Worm (Caenorhabditis elegans) whole organism, L1 larva: ENCODE results near the gene nrps-1.

Experiments used
- aha-1 ChIP-seq: fragments of 150-350 bp; optimal IDR thresholded peaks from 2 replicates; lab custom pipeline; 2014; ENCODE audit warnings: missing biosample characterization, missing genetic modification characterization
- ceh-63 ChIP-seq: fragments of 200-800 bp; sonication (Bioruptor generic); optimal IDR thresholded peaks from 2 replicates; lab custom pipeline; 2018; ENCODE audit warnings: mild to moderate bottlenecking, missing genetic modification characterization, missing compliant biosample characterization
- ceh-82 ChIP-seq, 3 experiments: fragments of 150-350 bp in 1 of 3; sonication (generic microtip) in 2 of 3; optimal IDR thresholded peaks; 2 replicates each; lab custom pipeline; 2014 to 2017; ENCODE audit warnings: missing biosample characterization in 3 of 3, missing genetic modification characterization in 3 of 3
- ceh-90 ChIP-seq: sonication (generic microtip); optimal IDR thresholded peaks from 2 replicates; lab custom pipeline; 2016; ENCODE audit warnings: missing genetic modification characterization, missing compliant biosample characterization
- dpl-1 ChIP-seq, 3 experiments: fragments of 150-350 bp in 2 of 3; sonication (generic microtip) in 1 of 3; optimal IDR thresholded peaks; 2 replicates each; lab custom pipeline; 2014 to 2017; ENCODE audit warnings: missing biosample characterization in 3 of 3, missing genetic modification characterization in 3 of 3, missing genetic modification reagents in 3 of 3
- efl-1 ChIP-seq, 4 experiments: fragments of 150-350 bp; optimal IDR thresholded peaks in 3 of 4; peaks in 1 of 4; 1 replicate in 1 of 4; 2 replicates in 3 of 4; lab custom pipeline; 2014; ENCODE audit warnings: missing biosample characterization in 2 of 4, missing genetic modification characterization in 2 of 4, missing genetic modification reagents in 2 of 4
- elt-2 ChIP-seq: sonication (generic microtip); optimal IDR thresholded peaks from 2 replicates; lab custom pipeline; 2016; ENCODE audit warnings: missing genetic modification characterization, mild to moderate bottlenecking, inconsistent platforms, missing compliant biosample characterization, missing genetic modification reagents
- ets-5 ChIP-seq: fragments of 200-800 bp; sonication (Bioruptor generic); IDR thresholded peaks from 2 replicates; pipeline ENCODE4 v1.3.6; 2022; ENCODE audit warnings: missing genetic modification characterization, missing compliant biosample characterization
- fkh-10 ChIP-seq: sonication (generic microtip); optimal IDR thresholded peaks from 2 replicates; lab custom pipeline; 2017; ENCODE audit warnings: missing biosample characterization, missing genetic modification reagents, missing genetic modification characterization
- hlh-17 ChIP-seq: fragments of 200-800 bp; sonication (Bioruptor generic); optimal IDR thresholded peaks from 2 replicates; lab custom pipeline; 2018; ENCODE audit warnings: missing genetic modification characterization, mild to moderate bottlenecking, missing compliant biosample characterization, moderate library complexity, borderline replicate concordance
- lin-13 ChIP-seq: fragments of 150-350 bp; optimal IDR thresholded peaks from 2 replicates; lab custom pipeline; 2014; ENCODE audit warnings: missing biosample characterization, missing genetic modification reagents, missing genetic modification characterization
- lin-15B ChIP-seq: fragments of 150-350 bp; sonication (generic microtip); optimal IDR thresholded peaks from 3 replicates; lab custom pipeline; 2014; ENCODE audit warnings: missing biosample characterization, missing genetic modification characterization
- lin-35 ChIP-seq, 2 experiments: fragments of 150-350 bp; optimal IDR thresholded peaks; 2 replicates each; lab custom pipeline; 2014; ENCODE audit warnings: missing biosample characterization in 2 of 2, missing genetic modification characterization in 2 of 2, missing genetic modification reagents in 2 of 2
- lir-3 ChIP-seq: sonication (generic microtip); optimal IDR thresholded peaks from 2 replicates; lab custom pipeline; 2016; ENCODE audit warnings: mild to moderate bottlenecking, missing genetic modification characterization, moderate library complexity, missing compliant biosample characterization; ENCODE audit not compliant: poor library complexity
- lsy-2 ChIP-seq, 2 experiments: fragments of 150-350 bp; optimal IDR thresholded peaks; 2 replicates each; lab custom pipeline; 2014; ENCODE audit warnings: missing biosample characterization in 2 of 2, missing genetic modification characterization in 2 of 2
- mab-9 ChIP-seq: fragments of 200-800 bp; sonication (Bioruptor generic); IDR thresholded peaks from 2 replicates; pipeline ENCODE4 v1.3.6; 2022; ENCODE audit warnings: missing genetic modification reagents, missing genetic modification characterization, missing compliant biosample characterization
- mdl-1 ChIP-seq, 2 experiments: fragments of 150-350 bp; optimal IDR thresholded peaks; 2 replicates each; lab custom pipeline; 2014 to 2017; ENCODE audit warnings: missing biosample characterization in 2 of 2, missing genetic modification characterization in 2 of 2, inconsistent platforms in 1 of 2
- mef-2 ChIP-seq: fragments of 150-350 bp; optimal IDR thresholded peaks from 2 replicates; lab custom pipeline; 2014; ENCODE audit warnings: missing biosample characterization, missing genetic modification characterization
- mep-1 ChIP-seq: fragments of 150-350 bp; optimal IDR thresholded peaks from 2 replicates; lab custom pipeline; 2014; ENCODE audit warnings: missing biosample characterization, missing genetic modification characterization
- nhr-11 ChIP-seq: fragments of 150-350 bp; optimal IDR thresholded peaks from 2 replicates; lab custom pipeline; 2014; ENCODE audit warnings: missing biosample characterization, missing genetic modification characterization
- nhr-12 ChIP-seq: sonication (generic microtip); optimal IDR thresholded peaks from 2 replicates; lab custom pipeline; 2017; ENCODE audit warnings: missing biosample characterization, missing genetic modification characterization
- nhr-19 ChIP-seq: fragments of 200-800 bp; sonication (Bioruptor generic); conservative IDR thresholded peaks from 2 replicates; pipeline ENCODE4 v1.3.6; 2022; ENCODE audit warnings: missing genetic modification characterization, missing compliant biosample characterization
- nhr-47 ChIP-seq: sonication (generic microtip); optimal IDR thresholded peaks from 2 replicates; lab custom pipeline; 2016; ENCODE audit warnings: mild to moderate bottlenecking, missing genetic modification characterization, moderate library complexity, missing compliant biosample characterization
- nhr-71 ChIP-seq: sonication (generic microtip); optimal IDR thresholded peaks from 2 replicates; lab custom pipeline; 2016; ENCODE audit warnings: mild to moderate bottlenecking, missing genetic modification characterization, moderate library complexity, missing compliant biosample characterization
- nhr-76 ChIP-seq: sonication (generic microtip); optimal IDR thresholded peaks from 2 replicates; lab custom pipeline; 2017; ENCODE audit warnings: missing biosample characterization, missing genetic modification characterization
- nhr-77 ChIP-seq: fragments of 150-350 bp; optimal IDR thresholded peaks from 2 replicates; lab custom pipeline; 2014; ENCODE audit warnings: missing biosample characterization, missing genetic modification characterization
- nhr-84 ChIP-seq: sonication (generic microtip); optimal IDR thresholded peaks from 2 replicates; lab custom pipeline; 2017; ENCODE audit warnings: missing biosample characterization, missing genetic modification characterization
- nhr-85 ChIP-seq: sonication (generic microtip); peaks from one replicate; lab custom pipeline; 2016; ENCODE audit warnings: missing genetic modification characterization, inconsistent platforms, missing compliant biosample characterization
- pag-3 ChIP-seq: sonication (generic microtip); optimal IDR thresholded peaks from 2 replicates; lab custom pipeline; 2017; ENCODE audit warnings: missing genetic modification characterization, mild to moderate bottlenecking, missing compliant biosample characterization, antibody characterized with exemption, borderline replicate concordance; ENCODE audit not compliant: insufficient read depth
- rnt-1 ChIP-seq: sonication (generic microtip); optimal IDR thresholded peaks from 2 replicates; lab custom pipeline; 2016; ENCODE audit warnings: mild to moderate bottlenecking, missing genetic modification characterization, moderate library complexity, missing compliant biosample characterization
- skn-1 ChIP-seq: fragments of 150-350 bp; optimal IDR thresholded peaks from 2 replicates; lab custom pipeline; 2014; ENCODE audit warnings: missing biosample characterization, missing genetic modification characterization
- sptf-1 ChIP-seq: fragments of 150-350 bp; optimal IDR thresholded peaks from 2 replicates; lab custom pipeline; 2014; ENCODE audit warnings: missing biosample characterization, missing genetic modification characterization
- swsn-7 ChIP-seq: sonication (generic microtip); optimal IDR thresholded peaks from 2 replicates; lab custom pipeline; 2016; ENCODE audit warnings: missing genetic modification characterization, missing compliant biosample characterization
- tbx-2 ChIP-seq: sonication (generic microtip); optimal IDR thresholded peaks from 2 replicates; lab custom pipeline; 2016; ENCODE audit warnings: missing genetic modification characterization, missing compliant biosample characterization
- tlp-1 ChIP-seq: fragments of 150-350 bp; optimal IDR thresholded peaks from 2 replicates; lab custom pipeline; 2014; ENCODE audit warnings: missing biosample characterization, missing genetic modification characterization
- unc-30 ChIP-seq: sonication (generic microtip); optimal IDR thresholded peaks from 2 replicates; lab custom pipeline; 2017; ENCODE audit warnings: missing biosample characterization, missing genetic modification characterization
- unc-86 ChIP-seq: sonication (generic microtip); optimal IDR thresholded peaks from 2 replicates; lab custom pipeline; 2016; ENCODE audit warnings: missing genetic modification characterization, missing compliant biosample characterization
- unc-98 ChIP-seq: fragments of 200-800 bp; sonication (Bioruptor generic); IDR thresholded peaks from 2 replicates; pipeline ENCODE4 v1.3.6; 2022; ENCODE audit warnings: missing genetic modification characterization, missing compliant biosample characterization
- vab-15 ChIP-seq: sonication (generic microtip); optimal IDR thresholded peaks from 2 replicates; lab custom pipeline; 2017; ENCODE audit warnings: missing genotype, mild to moderate bottlenecking, missing genetic modification characterization, missing compliant biosample characterization
- xbp-1 ChIP-seq: sonication (generic microtip); optimal IDR thresholded peaks from 2 replicates; lab custom pipeline; 2016; ENCODE audit warnings: missing genetic modification characterization, missing compliant biosample characterization
- zip-4 ChIP-seq: fragments of 200-800 bp; sonication (Bioruptor generic); optimal IDR thresholded peaks from 2 replicates; lab custom pipeline; 2018; ENCODE audit warnings: mild to moderate bottlenecking, missing genetic modification characterization, moderate library complexity, missing compliant biosample characterization

Gene nrps-1

DNA sequence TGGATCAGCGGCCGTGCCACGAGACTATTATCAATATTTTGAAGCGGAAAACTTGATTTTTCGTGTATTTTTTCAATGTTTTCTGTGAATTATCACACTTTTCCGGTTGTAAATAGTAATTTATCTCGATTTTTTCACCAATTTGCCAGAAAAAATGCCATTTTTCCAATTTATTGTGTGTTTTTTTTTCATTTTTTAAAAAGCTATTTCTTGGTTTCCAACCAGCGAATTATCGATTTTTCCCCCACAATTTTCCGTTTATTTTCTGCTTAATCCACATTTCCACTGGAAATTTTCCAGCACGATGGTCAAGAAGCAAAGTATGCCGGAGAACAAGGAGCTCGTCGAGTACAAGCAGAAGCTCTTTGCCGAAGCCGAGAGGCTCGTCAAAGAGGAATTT is 33.4 kb downstream of the nrps-1 start, which contains the start of gene psme-3:
psme-3 (plus strand) TSS at position 301 of the 400 bp plus-strand sequence.
- TF ChIP-seq efl-1 (optimal IDR thresholded peaks at IDR 0.05; lab: Kevin White, UChicago) = no peak
- peak in 1 of 2 experiments; percentile 78 for TF ChIP-seq efl-1 (GFP tag; optimal IDR thresholded peaks at IDR 0.05 in 1 of 2; lab: Kevin White, UChicago)
- no peak for TF ChIP-seq pag-3 (tag; lab: Kevin White, UChicago)

DNA sequence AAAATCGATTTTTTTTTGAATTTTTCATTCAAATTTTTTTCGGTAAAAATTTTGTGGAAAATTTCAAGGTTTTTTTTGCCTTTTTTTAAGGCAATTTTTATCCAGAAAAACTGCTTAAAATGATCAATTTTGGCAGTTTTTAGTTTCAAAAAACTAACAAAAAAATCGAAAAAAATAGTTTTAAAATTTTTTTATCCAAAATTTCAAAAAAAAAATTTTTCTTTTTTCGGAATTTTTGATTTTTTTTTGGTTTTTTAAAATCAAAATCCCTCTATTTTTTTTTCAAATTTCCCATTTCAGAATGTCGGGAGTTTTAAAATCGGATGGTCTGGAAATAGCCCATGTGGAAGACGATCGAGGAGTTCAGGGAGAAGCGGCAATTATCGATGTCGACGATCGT is 39.4 kb downstream of the nrps-1 start, which contains the start of gene Y66D12A.8:
Y66D12A.8 (plus strand) TSS at position 301 of the 400 bp plus-strand sequence.
- no peak for TF ChIP-seq lsy-2 (tag; optimal IDR thresholded peaks at IDR 0.05; lab: Kevin White, UChicago)
- no peak for TF ChIP-seq nhr-85 (tag; lab: Kevin White, UChicago)
- no peak for TF ChIP-seq lir-3 (tag; lab: Kevin White, UChicago)
- no peak for TF ChIP-seq efl-1 (optimal IDR thresholded peaks at IDR 0.05; lab: Kevin White, UChicago)
- no peak for TF ChIP-seq efl-1 (GFP tag; optimal IDR thresholded peaks at IDR 0.05 in 1 of 2; lab: Kevin White, UChicago)
- TF ChIP-seq pag-3 (tag; lab: Kevin White, UChicago) = no peak
- no peak for TF ChIP-seq zip-4 (GFP tag; lab: Kevin White, UChicago)

DNA sequence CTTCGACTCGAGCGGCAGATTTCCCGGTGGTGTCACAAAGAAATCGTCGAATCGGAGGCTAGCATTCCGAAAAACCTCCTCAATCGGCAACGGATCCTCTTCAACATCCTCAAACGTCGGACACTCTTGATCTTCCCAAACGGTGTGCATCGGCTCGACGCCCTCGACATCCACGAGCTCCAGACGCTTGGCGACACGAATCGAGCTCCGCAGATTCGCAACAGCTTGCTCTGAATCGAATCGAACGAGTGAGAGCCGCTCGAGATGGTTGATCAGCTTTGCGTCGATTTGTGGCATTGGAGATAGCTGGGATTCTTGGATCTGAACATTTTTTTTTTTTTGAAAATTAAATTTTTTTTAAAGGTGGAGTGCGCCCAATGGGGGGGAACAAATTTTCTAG is 44.9 kb downstream of the nrps-1 start:
- TF ChIP-seq ceh-90 (tag; lab: Kevin White, UChicago) (no peak), nhr-85 (tag; lab: Kevin White, UChicago) (peak; percentile 56), mab-9 (GFP tag; lab: Robert Waterston, UW) (0 out of 2 replicates have a peak, but pooled peaks have one; percentile 23)
- TF ChIP-seq, all 84 proteins: peak for 2

DNA sequence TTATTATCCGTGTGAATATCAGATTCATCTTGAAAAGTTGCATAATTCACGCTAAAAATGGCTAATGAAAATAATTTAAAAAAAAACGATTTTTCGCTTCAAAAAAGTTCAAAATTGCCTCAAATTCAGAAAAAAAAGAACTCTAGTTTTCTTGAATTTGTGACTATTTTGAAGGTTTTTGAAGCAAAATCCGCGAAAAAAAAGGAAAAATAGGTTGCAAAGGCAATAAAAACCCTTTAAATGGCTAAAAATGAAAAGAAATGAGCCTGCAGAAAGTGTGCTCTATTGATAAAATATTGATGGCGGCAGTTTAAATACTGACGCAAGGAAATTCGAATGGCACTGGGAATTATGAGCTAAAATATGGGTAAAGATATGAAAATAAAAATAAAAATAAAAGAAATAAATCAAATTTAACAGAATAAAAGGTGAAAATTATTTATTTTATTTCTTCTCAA is 46.0 kb downstream of the nrps-1 start, which contains the start of gene Y66D12A.7:
Y66D12A.7 (minus strand) TSS at position 51 of the 458 bp plus-strand sequence.
- TF ChIP-seq nhr-11 (tag; lab: Kevin White, UChicago) (no peak), tbx-2 (tag; lab: Kevin White, UChicago) (no peak), nhr-12 (tag; lab: Kevin White, UChicago) (no peak), lsy-2 (tag; optimal IDR thresholded peaks at IDR 0.05; lab: Kevin White, UChicago) (peak; percentile 17 to 68), vab-15 (tag; lab: Kevin White, UChicago) (no peak), mdl-1 (tag; optimal IDR thresholded peaks at IDR 0.05; lab: Kevin White, UChicago) (no peak), elt-2 (tag; lab: Kevin White, UChicago) (no peak), ets-5 (GFP tag; lab: Robert Waterston, UW) (no peak), swsn-7 (tag; lab: Kevin White, UChicago) (no peak), skn-1 (peak; percentile 30), lin-13 (GFP tag; lab: Kevin White, UChicago) (peak; percentile 15), nhr-84 (tag; lab: Kevin White, UChicago) (no peak), tlp-1 (tag; lab: Kevin White, UChicago) (no peak), rnt-1 (tag; lab: Kevin White, UChicago) (no peak), unc-98 (no peak), unc-30 (tag; lab: Kevin White, UChicago) (no peak), sptf-1 (tag; lab: Kevin White, UChicago) (no peak), fkh-10 (no peak), xbp-1 (tag; lab: Kevin White, UChicago) (peak; percentile 20), mep-1 (tag; lab: Kevin White, UChicago) (peak; percentile 47), mab-9 (GFP tag; lab: Robert Waterston, UW) (no peak), lin-15B (tag; lab: Kevin White, UChicago) (peak; percentile 53), aha-1 (no peak), nhr-19 (GFP tag; lab: Robert Waterston, UW) (peak; percentile 24; the same call in 1 of the 2 replicates), nhr-77 (no peak), ceh-90 (tag; lab: Kevin White, UChicago) (no peak), lin-35 (GFP tag; optimal IDR thresholded peaks at IDR 0.05; lab: Kevin White, UChicago) (peak; percentile 86 to 94), mef-2 (tag; lab: Kevin White, UChicago) (no peak), nhr-76 (tag; lab: Kevin White, UChicago) (no peak), nhr-71 (tag; lab: Kevin White, UChicago) (no peak), dpl-1 (GFP tag; optimal IDR thresholded peaks at IDR 0.05; lab: Kevin White, UChicago) (peak; percentile 81 to 90 (median 86)), nhr-47 (tag; lab: Kevin White, UChicago) (peak; percentile 31), ceh-63 (no peak), hlh-17 (no peak), efl-1 (optimal IDR thresholded peaks at IDR 0.05; lab: Kevin White, UChicago) (peak; percentile 60 to 91), efl-1 (GFP tag; optimal IDR thresholded peaks at IDR 0.05 in 1 of 2; lab: Kevin White, UChicago) (peak; percentile 89 to 99), unc-86 (no peak), ceh-82 (tag; optimal IDR thresholded peaks at IDR 0.05; lab: Kevin White, UChicago) (peak in 1 of 3 experiments; percentile 11)
